Worm (Caenorhabditis elegans) whole organism, L4/young adult: ENCODE results near the gene F15H10.9.

Experiments
- W03F9.2 ChIP-seq: fragments of 150-350 bp; optimal IDR thresholded peaks from 2 replicates; lab custom pipeline; 2014; ENCODE audit warnings: missing biosample characterization, missing genetic modification characterization
- dao-5 ChIP-seq: sonication (generic microtip); optimal IDR thresholded peaks from 2 replicates; lab custom pipeline; 2016; ENCODE audit warnings: missing genotype, missing genetic modification characterization, moderate library complexity, missing compliant biosample characterization
- him-1 ChIP-seq: sonication (generic microtip); optimal IDR thresholded peaks from 2 replicates; lab custom pipeline; 2016; ENCODE audit warnings: missing genotype, missing genetic modification reagents, missing genetic modification characterization, missing compliant biosample characterization

The F15H10.9 gene

DNA sequence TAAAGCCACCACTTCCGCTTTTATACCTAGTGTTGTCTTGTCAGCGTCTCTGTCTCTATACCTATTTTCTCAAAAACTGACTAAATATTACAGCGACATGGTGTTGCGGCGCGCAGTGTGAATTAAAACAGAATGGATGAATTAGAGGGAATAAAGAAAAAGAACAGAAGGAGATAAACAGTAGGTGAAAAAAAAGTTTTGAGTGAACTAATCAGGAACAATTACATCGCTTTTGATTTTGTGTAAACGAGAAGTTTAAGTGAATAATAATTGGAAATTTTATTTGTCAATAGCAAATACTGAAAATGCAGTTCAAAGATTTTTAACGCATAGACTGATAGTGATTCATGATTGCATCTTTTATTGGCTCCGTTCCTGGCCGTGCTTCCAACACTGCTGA, 10.6 kb upstream of the F15H10.9 start, which contains the start of gene col-12:
TSS of gene col-12 (minus strand) at position 101 of the 400 bp plus-strand sequence.
- TF ChIP-seq dao-5 (tag; lab: Kevin White, UChicago) (no peak), him-1 (tag; lab: Kevin White, UChicago) (no peak), W03F9.2 (tag; lab: Kevin White, UChicago) (no peak)

DNA sequence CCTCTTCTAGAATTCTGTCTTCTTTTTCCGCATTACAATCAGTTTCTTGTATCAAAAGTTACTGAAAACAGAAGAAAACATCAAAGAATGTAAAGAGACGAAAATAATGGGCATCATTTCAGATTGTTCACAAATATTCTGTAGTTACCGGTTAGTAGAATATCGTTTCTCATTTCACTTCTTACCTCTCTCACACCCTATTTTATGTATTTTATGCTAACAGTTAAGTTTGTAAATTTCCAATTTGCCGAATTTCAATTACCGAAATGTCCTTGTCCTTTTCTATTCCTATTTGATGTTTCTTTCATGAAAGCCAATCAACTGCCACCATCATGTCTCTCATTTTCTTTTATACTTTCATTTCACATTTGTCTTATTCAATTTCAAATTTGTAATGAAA, 9.0 kb upstream of the F15H10.9 start:
- TF ChIP-seq dao-5 (tag; lab: Kevin White, UChicago) = no peak
- no peak for TF ChIP-seq W03F9.2 (tag; lab: Kevin White, UChicago)
- TF ChIP-seq him-1 (tag; lab: Kevin White, UChicago) = no peak

ce11 chrV:10421802-10422201, 7.3 kb upstream of the F15H10.9 start, which contains the start of gene col-13:
TSS of gene col-13 (minus strand) at chrV:10421902.
- TF ChIP-seq dao-5 (tag; lab: Kevin White, UChicago) = no peak
- no peak for TF ChIP-seq W03F9.2 (tag; lab: Kevin White, UChicago)
- TF ChIP-seq him-1 (tag; lab: Kevin White, UChicago) = no peak

ce11 chrV:10418961-10419360, 4.5 kb upstream of the F15H10.9 start, which contains the start of gene F15H10.5:
TSS of gene F15H10.5 (minus strand) at chrV:10419061.
- TF ChIP-seq him-1 (tag; lab: Kevin White, UChicago) = no peak
- no peak for TF ChIP-seq W03F9.2 (tag; lab: Kevin White, UChicago)
- no peak for TF ChIP-seq dao-5 (tag; lab: Kevin White, UChicago)

DNA sequence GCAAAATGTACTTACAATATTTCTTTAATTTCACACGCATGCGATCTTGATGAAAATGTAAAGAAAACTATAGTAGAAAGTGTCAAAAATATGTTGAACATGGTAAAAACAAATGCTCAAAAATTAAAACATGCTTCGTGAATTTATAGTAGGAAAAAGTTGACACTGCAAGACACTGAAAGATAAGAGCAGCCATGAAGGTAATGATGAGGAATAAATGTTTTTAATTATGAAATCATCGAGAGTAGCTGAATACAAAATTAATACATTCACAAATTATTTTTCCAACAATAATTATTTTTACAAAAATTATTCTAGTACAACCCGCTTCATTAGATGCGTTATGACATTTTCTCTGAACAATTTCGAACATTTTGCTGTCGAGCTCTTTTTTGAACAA, 2.4 kb upstream of the F15H10.9 start, which contains the start of gene F15H10.10:
TSS of gene F15H10.10 (minus strand) at position 101 of the 400 bp plus-strand sequence.
- TF ChIP-seq him-1 (tag; lab: Kevin White, UChicago) (no peak), dao-5 (tag; lab: Kevin White, UChicago) (no peak), W03F9.2 (tag; lab: Kevin White, UChicago) (no peak)

DNA sequence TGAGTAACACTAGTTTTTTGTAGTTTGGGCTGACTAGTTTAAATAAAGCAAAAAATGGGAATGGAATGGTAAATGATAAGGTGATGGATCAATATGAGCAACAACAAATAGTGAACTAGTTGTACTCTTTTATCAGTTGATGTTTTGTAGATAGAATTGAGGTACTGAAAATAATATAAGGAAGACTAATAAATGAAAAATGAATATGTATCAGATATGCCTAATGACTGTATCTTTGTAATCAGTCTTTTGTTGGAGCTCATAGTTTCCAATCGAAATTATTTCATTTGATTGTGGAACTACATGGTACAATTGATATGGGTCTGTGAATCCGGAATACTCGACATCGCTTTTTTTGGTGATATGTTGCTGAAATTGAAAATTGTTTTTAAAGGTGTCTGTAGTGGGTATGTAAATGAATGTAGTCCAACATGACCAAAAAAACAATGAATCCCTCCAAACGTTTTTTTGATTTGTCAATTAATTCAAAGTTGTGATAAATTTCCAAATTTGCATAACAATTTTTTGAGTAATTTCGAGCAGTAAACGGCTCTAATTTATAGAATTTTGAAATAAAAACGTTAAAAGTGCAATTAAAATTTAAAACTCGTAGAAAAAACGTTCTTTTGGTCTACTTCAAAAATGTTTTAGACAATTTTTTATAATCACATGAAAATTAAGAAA, 4.3 kb downstream of the F15H10.9 start, which contains the start of gene F15H10.12:
TSS of gene F15H10.12 (minus strand) at position 51 of the 684 bp plus-strand sequence.
- TF ChIP-seq him-1 (tag; lab: Kevin White, UChicago) (no peak), W03F9.2 (tag; lab: Kevin White, UChicago) (no peak), dao-5 (tag; lab: Kevin White, UChicago) (no peak)

DNA sequence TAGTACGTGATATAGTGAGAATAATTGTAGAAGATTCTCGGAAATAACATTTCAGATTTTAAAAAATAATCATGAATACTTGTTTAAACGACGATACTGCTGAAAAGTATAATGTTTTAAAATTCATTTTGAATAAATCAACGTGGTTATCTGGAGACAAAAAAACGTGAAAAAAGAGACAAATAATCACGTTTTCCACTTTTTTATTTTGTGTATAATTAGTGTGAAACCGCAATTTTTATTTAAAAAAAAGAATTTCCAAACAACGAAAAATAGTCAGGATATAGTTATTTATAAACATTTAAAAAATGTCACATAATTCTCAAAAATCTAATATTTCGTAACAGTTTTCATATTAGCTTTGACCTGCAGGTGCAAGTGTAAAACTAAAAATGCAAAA, 8.2 kb downstream of the F15H10.9 start, which contains the start of gene F15H10.7:
TSS of gene F15H10.7 (minus strand) at position 101 of the 400 bp plus-strand sequence.
- TF ChIP-seq W03F9.2 (tag; lab: Kevin White, UChicago) = no peak
- no peak for TF ChIP-seq dao-5 (tag; lab: Kevin White, UChicago)
- TF ChIP-seq him-1 (tag; lab: Kevin White, UChicago) = no peak

- no peak for TF ChIP-seq him-1 (tag; lab: Kevin White, UChicago)
- TF ChIP-seq dao-5 (tag; lab: Kevin White, UChicago) = no peak
- no peak for TF ChIP-seq W03F9.2 (tag; lab: Kevin White, UChicago)
Measured at ce11 chrV:10404701-10405100, 9.8 kb downstream of the F15H10.9 start.

- TF ChIP-seq dao-5 (tag; lab: Kevin White, UChicago) (no peak), him-1 (tag; lab: Kevin White, UChicago) (no peak), W03F9.2 (tag; lab: Kevin White, UChicago) (no peak)
Measured at ce11 chrV:10402804-10403203, 11.7 kb downstream of the F15H10.9 start, which contains the start of gene F15H10.8. TSS of gene F15H10.8 (minus strand) at chrV:10402904.

DNA sequence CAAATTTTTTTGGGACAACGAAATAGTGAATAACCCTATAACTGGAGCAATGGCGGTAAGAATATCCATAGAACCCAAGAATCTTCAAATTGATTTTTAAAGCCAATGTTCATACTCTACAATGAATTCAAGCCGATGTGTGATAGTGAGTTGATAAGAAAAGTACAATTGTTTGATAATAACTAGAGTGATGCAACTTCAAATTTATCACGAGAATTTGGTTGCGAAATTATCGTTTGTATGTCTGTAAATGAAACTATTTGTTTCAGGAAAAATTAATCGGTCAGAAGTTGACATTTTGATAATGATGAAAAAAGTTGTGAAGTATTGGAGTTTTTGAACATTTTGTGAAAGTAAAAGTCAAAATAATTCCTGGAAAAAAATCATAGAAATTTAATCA, 15.2 kb downstream of the F15H10.9 start:
- no peak for TF ChIP-seq dao-5 (tag; lab: Kevin White, UChicago)

DNA sequence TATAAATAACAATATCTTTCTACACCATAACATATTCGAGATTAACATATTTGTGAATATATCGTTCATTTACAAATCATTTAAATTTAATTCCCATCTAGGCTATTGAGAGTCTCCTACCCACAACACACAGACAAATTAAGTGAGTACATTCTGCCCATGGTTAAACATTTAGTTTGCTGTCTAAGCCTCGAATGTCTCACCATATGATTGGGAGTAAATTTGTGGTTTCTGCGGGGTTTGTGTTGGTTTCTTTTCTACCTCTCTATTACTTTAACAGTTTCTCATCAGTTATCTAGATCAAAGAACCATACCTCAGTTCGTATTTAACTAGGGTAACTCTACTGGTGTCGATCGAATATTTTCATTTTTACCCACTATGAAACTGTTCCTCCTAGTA, 16.1 kb downstream of the F15H10.9 start, which contains the start of gene ugt-2:
TSS of gene ugt-2 (plus strand) at position 371 of the 400 bp plus-strand sequence.
- TF ChIP-seq W03F9.2 (tag; lab: Kevin White, UChicago) (no peak), him-1 (tag; lab: Kevin White, UChicago) (no peak), dao-5 (tag; lab: Kevin White, UChicago) (no peak)

ce11 chrV:10395173-10395766, 19.2 kb downstream of the F15H10.9 start, which contains the start of the genes col-151 and ugt-1:
TSS of gene col-151 (minus strand) at chrV:10395223.
TSS of gene ugt-1 (plus strand) at chrV:10395663.
- TF ChIP-seq W03F9.2 (tag; lab: Kevin White, UChicago) (no peak), dao-5 (tag; lab: Kevin White, UChicago) (no peak), him-1 (tag; lab: Kevin White, UChicago) (no peak)

DNA sequence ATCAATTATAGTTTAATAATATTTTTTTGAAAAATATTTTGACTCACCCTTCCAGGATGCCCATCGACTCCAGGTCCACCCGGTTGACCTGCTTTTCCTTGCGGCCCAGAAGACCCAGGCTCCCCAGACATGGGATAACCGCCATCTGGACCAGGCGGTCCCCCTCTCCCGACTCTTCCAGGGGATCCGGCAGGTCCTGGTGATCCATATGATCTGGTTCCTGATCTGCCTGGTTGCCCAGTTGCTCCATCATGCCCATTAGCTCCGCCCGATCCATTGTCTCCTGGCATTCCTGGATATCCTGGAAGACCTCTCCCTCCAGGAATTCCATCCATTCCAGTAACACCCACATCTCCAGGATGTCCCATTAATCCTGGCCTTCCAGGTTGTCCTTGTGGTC, 20.8 kb downstream of the F15H10.9 start:
- no peak for TF ChIP-seq dao-5 (tag; lab: Kevin White, UChicago)
- no peak for TF ChIP-seq him-1 (tag; lab: Kevin White, UChicago)
- TF ChIP-seq W03F9.2 (tag; lab: Kevin White, UChicago) = no peak
